Fruit fly (Drosophila melanogaster): ENCODE data around the gene Prp4k.
A peak's percentile ranks its signal among the peaks of the same experiment; 100 is the strongest.

Gene Prp4k

DNA sequence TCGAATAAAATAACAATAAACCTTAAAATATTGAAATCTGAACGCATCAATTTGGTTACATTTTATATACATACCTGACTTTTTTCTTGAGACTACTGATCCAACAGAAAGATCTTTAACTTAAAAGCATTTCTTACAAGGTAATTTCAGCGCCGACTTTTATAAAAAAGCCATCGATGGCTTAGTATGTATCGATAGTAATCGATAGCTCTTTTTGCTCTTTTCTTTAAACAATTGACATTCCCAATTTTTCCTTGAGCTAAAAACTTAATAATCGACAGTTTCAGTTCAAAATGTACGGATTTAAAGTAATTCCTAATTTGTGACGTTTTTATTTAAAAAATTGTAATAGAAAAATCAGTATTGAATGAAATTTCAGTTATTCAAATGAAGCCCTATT lies 36.8 kb downstream of the Prp4k start (continued):
- TF ChIP-seq dmrt11E (tag; optimal IDR thresholded peaks at IDR 0.05) (no peak), fu2 (GFP tag; optimal IDR thresholded peaks at IDR 0.05) (no peak), Ravus (GFP tag; IDR thresholded peaks at IDR 0.05) (no peak), CG13424 (tag; optimal IDR thresholded peaks at IDR 0.05) (no peak), H15 (GFP tag; IDR thresholded peaks at IDR 0.05) (no peak), Fer3 (tag; optimal IDR thresholded peaks at IDR 0.05) (no peak), fru (optimal IDR thresholded peaks at IDR 0.05) (no peak), ssp (GFP tag; IDR thresholded peaks at IDR 0.05) (no peak), CG3407 (GFP tag; optimal IDR thresholded peaks at IDR 0.05) (no peak), Hr3 (GFP tag; optimal IDR thresholded peaks at IDR 0.05) (no peak), CG10979 (tag; optimal IDR thresholded peaks at IDR 0.05) (no peak), vnd (GFP tag; IDR thresholded peaks at IDR 0.05; ENCODE audit: partially characterized antibody) (peak; percentile 81), unc-4 (GFP tag; IDR thresholded peaks at IDR 0.05; ENCODE audit: partially characterized antibody) (peak; percentile 93), yki (optimal IDR thresholded peaks at IDR 0.05) (no peak), Doc3 (GFP tag; IDR thresholded peaks at IDR 0.05; ENCODE audit: partially characterized antibody) (peak; percentile 87), Meics (GFP tag; optimal IDR thresholded peaks at IDR 0.05) (no peak), Ets97D (GFP tag; optimal IDR thresholded peaks at IDR 0.05) (peak; percentile 49), salm (tag; optimal IDR thresholded peaks at IDR 0.05) (no peak), h (optimal IDR thresholded peaks at IDR 0.05) (no peak), dysf (GFP tag; IDR thresholded peaks at IDR 0.05) (no peak), CG6854 (GFP tag; optimal IDR thresholded peaks at IDR 0.05) (no peak), ap (GFP tag; IDR thresholded peaks at IDR 0.05) (no peak), CG8765 (GFP tag; IDR thresholded peaks at IDR 0.05) (no peak), gro (GFP tag; optimal IDR thresholded peaks at IDR 0.05) (no peak), CG30020 (tag; optimal IDR thresholded peaks at IDR 0.05) (peak; percentile 2), CG10654 (GFP tag; optimal IDR thresholded peaks at IDR 0.05) (no peak), Sry-δ (GFP tag; optimal IDR thresholded peaks at IDR 0.05) (peak; percentile 86), CG4617 (GFP tag; optimal IDR thresholded peaks at IDR 0.05; ENCODE audit: borderline replicate concordance) (no peak), Sox102F (GFP tag; optimal IDR thresholded peaks at IDR 0.05) (no peak), CG15514 (GFP tag; optimal IDR thresholded peaks at IDR 0.05) (peak; percentile 64), esg (GFP tag; conservative IDR thresholded peaks at IDR 0.05) (no peak), jing (GFP tag; optimal IDR thresholded peaks at IDR 0.05) (no peak), TFAM (GFP tag; optimal IDR thresholded peaks at IDR 0.05) (no peak), Abd-B (GFP tag; optimal IDR thresholded peaks at IDR 0.05) (no peak), zen2 (GFP tag; IDR thresholded peaks at IDR 0.05; ENCODE audit: partially characterized antibody) (peak; percentile 83; the same call in 2 of the 3 replicates), CG32767 (GFP tag; IDR thresholded peaks at IDR 0.05) (no peak), CG12744 (GFP tag; optimal IDR thresholded peaks at IDR 0.05) (no peak), gsb-n (tag; optimal IDR thresholded peaks at IDR 0.05) (no peak), GATAe (GFP tag; conservative IDR thresholded peaks at IDR 0.05) (no peak), Atf3 (GFP tag; optimal IDR thresholded peaks at IDR 0.05) (no peak), dm (GFP tag; optimal IDR thresholded peaks at IDR 0.05) (no peak), ro (GFP tag; IDR thresholded peaks at IDR 0.05) (no peak), CG11695 (GFP tag; IDR thresholded peaks at IDR 0.05) (no peak; the same call in 2 of the 3 replicates), Lim3 (GFP tag; IDR thresholded peaks at IDR 0.05) (no peak), D19B (GFP tag; optimal IDR thresholded peaks at IDR 0.05) (no peak), tio (GFP tag; optimal IDR thresholded peaks at IDR 0.05) (no peak), Trl (optimal IDR thresholded peaks at IDR 0.05) (no peak), Trl (GFP tag; optimal IDR thresholded peaks at IDR 0.05) (no peak), Hsf (GFP tag; optimal IDR thresholded peaks at IDR 0.05) (no peak), CG2120 (GFP tag; optimal IDR thresholded peaks at IDR 0.05) (peak; percentile 28), tin (GFP tag; optimal IDR thresholded peaks at IDR 0.05) (no peak), lov (optimal IDR thresholded peaks at IDR 0.05) (no peak), lov (GFP tag; IDR thresholded peaks at IDR 0.05) (no peak), ac (GFP tag; optimal IDR thresholded peaks at IDR 0.05) (no peak)

Data from whole organism, embryonic.